Worm (Caenorhabditis elegans): ENCODE measurements around the gene srh-234.

DNA sequence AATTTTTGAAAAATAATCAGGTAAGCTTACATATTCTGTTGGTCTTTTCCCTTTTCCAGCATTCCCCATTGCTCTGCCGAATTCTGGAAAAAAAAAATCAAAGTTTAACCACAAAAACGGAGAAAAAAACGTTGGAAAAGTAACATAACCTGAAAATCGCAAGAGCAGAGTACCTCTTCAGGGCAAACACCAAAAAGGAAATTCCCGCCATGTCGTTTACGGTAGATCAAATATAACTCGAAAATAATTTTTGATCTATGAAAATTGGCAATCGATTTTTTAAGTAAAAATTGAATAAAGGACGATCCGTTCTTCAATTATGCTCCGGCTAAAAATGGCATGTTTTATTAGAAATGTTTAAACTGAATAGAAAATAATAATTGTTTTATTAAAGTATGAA is 48.3 kb downstream of the srh-234 start, which contains the start of gene C50E3.11:
- no peak for TF ChIP-seq snpc-4 (tag; optimal IDR thresholded peaks at IDR 0.05)
- no peak for TF ChIP-seq ceh-83 (GFP tag; optimal IDR thresholded peaks at IDR 0.05)
- TF ChIP-seq mep-1 (tag; optimal IDR thresholded peaks at IDR 0.05): no peak
- no peak for TF ChIP-seq ces-1 (GFP tag; optimal IDR thresholded peaks at IDR 0.05)
- TF ChIP-seq unc-62 (GFP tag; optimal IDR thresholded peaks at IDR 0.05): no peak
- TF ChIP-seq bed-3 (GFP tag; optimal IDR thresholded peaks at IDR 0.05): no peak
- no peak for TF ChIP-seq ztf-11 (tag; optimal IDR thresholded peaks at IDR 0.05)
- TF ChIP-seq pha-4 (tag; optimal IDR thresholded peaks at IDR 0.05): no peak
- no peak for TF ChIP-seq nhr-28 (tag; optimal IDR thresholded peaks at IDR 0.05)
- no peak for TF ChIP-seq ceh-43 (GFP tag; optimal IDR thresholded peaks at IDR 0.05)
- no peak for TF ChIP-seq nhr-237 (tag; optimal IDR thresholded peaks at IDR 0.05)
